Fruit fly (Drosophila melanogaster): ENCODE measurements around the gene EMC2B.

The EMC2B gene

DNA sequence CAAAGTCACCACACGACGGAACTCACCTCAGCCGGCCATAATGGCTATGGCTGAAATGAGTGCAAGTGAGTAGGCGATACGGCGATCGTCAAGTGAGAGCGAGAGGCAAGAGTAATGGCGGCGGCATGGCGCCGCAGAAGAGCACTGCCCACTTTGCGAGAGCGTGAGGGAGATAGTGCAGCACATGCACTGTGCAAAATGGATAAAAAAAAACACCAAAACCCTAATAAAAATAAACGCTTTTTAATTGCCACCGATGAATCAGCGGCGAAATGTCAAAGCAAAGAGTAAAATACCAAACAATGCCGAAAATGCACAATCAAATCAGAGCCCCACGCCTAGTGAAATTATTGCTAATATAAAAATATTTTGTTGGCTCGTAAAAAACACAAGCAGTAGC lies 43.0 kb downstream of the EMC2B start (continued):
- TF ChIP-seq E2f2 (GFP tag; IDR thresholded peaks at IDR 0.05) (no peak), Stat92E (GFP tag; optimal IDR thresholded peaks at IDR 0.05) (no peak), cad (GFP tag; optimal IDR thresholded peaks at IDR 0.05) (peak; percentile 57), phol (tag; optimal IDR thresholded peaks at IDR 0.05) (peak; percentile 99), oc (tag; optimal IDR thresholded peaks at IDR 0.05) (peak; percentile 34), CG3163 (GFP tag; optimal IDR thresholded peaks at IDR 0.05) (peak; percentile 4), vvl (GFP tag; IDR thresholded peaks at IDR 0.05) (peak; percentile 76), CG1233 (GFP tag; optimal IDR thresholded peaks at IDR 0.05) (no peak), Xbp1 (GFP tag; optimal IDR thresholded peaks at IDR 0.05) (peak; percentile 20), pan (optimal IDR thresholded peaks at IDR 0.05) (no peak), pan (GFP tag; optimal IDR thresholded peaks at IDR 0.05 in 1 of 2, IDR thresholded peaks at IDR 0.05 in 1 of 2) (peak in 1 of 2 experiments; percentile 64), CG6689 (GFP tag; IDR thresholded peaks at IDR 0.05) (peak; percentile 24; the same call in 1 of the 2 replicates), salm (tag; optimal IDR thresholded peaks at IDR 0.05) (no peak), Gug (GFP tag; IDR thresholded peaks at IDR 0.05) (0 out of 4 replicates have a peak, but pooled peaks have one; percentile 18), ttk (GFP tag; IDR thresholded peaks at IDR 0.05) (peak; percentile 41; the same call in 1 of the 2 replicates), CG15479 (GFP tag; optimal IDR thresholded peaks at IDR 0.05) (peak; percentile 46), chm (GFP tag; IDR thresholded peaks at IDR 0.05) (peak; percentile 59; the same call in 1 of the 2 replicates), ap (GFP tag; IDR thresholded peaks at IDR 0.05) (no peak), ssp (GFP tag; IDR thresholded peaks at IDR 0.05) (no peak), CG4328 (GFP tag; optimal IDR thresholded peaks at IDR 0.05) (no peak), Adf1 (GFP tag; IDR thresholded peaks at IDR 0.05) (peak; percentile 98), HLH3B (GFP tag; IDR thresholded peaks at IDR 0.05) (0 out of 2 replicates have a peak, but pooled peaks have one; percentile 19), CG8089 (GFP tag; optimal IDR thresholded peaks at IDR 0.05) (peak; percentile 8), Trl (optimal IDR thresholded peaks at IDR 0.05) (peak in 1 of 2 experiments; percentile 5), Trl (GFP tag; optimal IDR thresholded peaks at IDR 0.05) (no peak), Nf-YA (GFP tag; IDR thresholded peaks at IDR 0.05) (peak; percentile 69), CG14667 (GFP tag; IDR thresholded peaks at IDR 0.05) (0 out of 2 replicates have a peak, but pooled peaks have one; percentile 19), CG4360 (GFP tag; IDR thresholded peaks at IDR 0.05) (0 out of 2 replicates have a peak, but pooled peaks have one; percentile 32), hkb (optimal IDR thresholded peaks at IDR 0.05) (no peak), hkb (GFP tag; IDR thresholded peaks at IDR 0.05) (peak; percentile 54; the same call in 1 of the 2 replicates), ERR (GFP tag; optimal IDR thresholded peaks at IDR 0.05) (no peak), mld (GFP tag; IDR thresholded peaks at IDR 0.05; ENCODE audit: partially characterized antibody) (no peak), Ptx1 (GFP tag; IDR thresholded peaks at IDR 0.05) (peak; percentile 48), chn (GFP tag; optimal IDR thresholded peaks at IDR 0.05) (peak; percentile 17), ci (GFP tag; IDR thresholded peaks at IDR 0.05) (peak; percentile 71; the same call in 2 of the 3 replicates), sens-2 (GFP tag; IDR thresholded peaks at IDR 0.05) (no peak), NfI (GFP tag; optimal IDR thresholded peaks at IDR 0.05) (no peak), ro (GFP tag; IDR thresholded peaks at IDR 0.05) (no peak), exex (tag; optimal IDR thresholded peaks at IDR 0.05) (no peak)

DNA sequence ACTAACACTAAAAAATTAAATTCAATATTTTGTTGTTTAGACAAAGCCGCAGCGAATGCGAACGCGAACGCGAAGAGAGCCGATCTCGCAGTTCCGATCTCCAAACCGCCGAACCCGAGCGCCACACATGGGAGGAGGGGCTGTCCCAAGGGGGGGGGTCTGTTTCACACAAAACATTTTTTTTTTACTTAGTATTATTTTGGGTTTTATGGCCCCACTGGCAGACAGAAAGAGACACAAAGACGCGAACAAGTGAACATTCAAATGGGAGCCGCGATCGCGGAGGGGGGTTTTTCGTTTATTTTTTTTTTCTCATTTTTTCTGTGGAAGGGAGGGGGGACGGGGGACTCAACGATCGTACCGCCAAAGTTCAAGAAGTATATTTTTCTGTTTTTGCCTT lies 47.4 kb downstream of the EMC2B start:
- TF ChIP-seq otp (GFP tag; IDR thresholded peaks at IDR 0.05) (0 out of 3 replicates have a peak, but pooled peaks have one; percentile 18), crol (GFP tag; IDR thresholded peaks at IDR 0.05) (peak; percentile 89), Abd-B (GFP tag; optimal IDR thresholded peaks at IDR 0.05) (peak; percentile 85), sqz (GFP tag; optimal IDR thresholded peaks at IDR 0.05) (peak; percentile 61), Camta (GFP tag; optimal IDR thresholded peaks at IDR 0.05) (no peak), Xbp1 (GFP tag; optimal IDR thresholded peaks at IDR 0.05) (no peak), Deaf1 (tag; optimal IDR thresholded peaks at IDR 0.05) (peak; percentile 88), CG32772 (GFP tag; IDR thresholded peaks at IDR 0.05) (peak; percentile 75), CG10543 (GFP tag; optimal IDR thresholded peaks at IDR 0.05) (peak; percentile 7)
